Fruit fly (Drosophila melanogaster) whole organism, embryonic: ENCODE measurements around the gene Rsph3.

ENCODE experiments used
- Abd-B ChIP-seq: fragments of 200-800 bp; sonication (Bioruptor generic); optimal IDR thresholded peaks from 2 replicates; lab custom pipeline; 2018; ENCODE audit warnings: missing biosample characterization, mild to moderate bottlenecking, missing genetic modification characterization, moderate library complexity
- Aef1 ChIP-seq: fragments of 200-800 bp; sonication (Bioruptor generic); IDR thresholded peaks from 3 replicates; pipeline ENCODE4 v1.3.6; 2022; ENCODE audit warnings: missing biosample characterization, missing genetic modification characterization
- Atf3 ChIP-seq: fragments of 200-800 bp; sonication (Bioruptor generic); optimal IDR thresholded peaks from 3 replicates; lab custom pipeline; 2016; ENCODE audit warnings: missing biosample characterization, missing genetic modification characterization
- CG11696 ChIP-seq: fragments of 200-800 bp; sonication (Bioruptor generic); IDR thresholded peaks from 2 replicates; pipeline ENCODE4 v1.3.6; 2022; ENCODE audit warnings: missing biosample characterization, missing genetic modification characterization
- CG12942 ChIP-seq: fragments of 200-800 bp; sonication (Bioruptor generic); optimal IDR thresholded peaks from 3 replicates; lab custom pipeline; 2016; ENCODE audit warnings: missing biosample characterization, missing genetic modification characterization
- CG17912 ChIP-seq: fragments of 200-800 bp; sonication (Bioruptor generic); optimal IDR thresholded peaks from 2 replicates; lab custom pipeline; 2018; ENCODE audit warnings: missing biosample characterization, mild to moderate bottlenecking, missing genetic modification characterization
- CG18764 ChIP-seq: fragments of 200-800 bp; sonication (Bioruptor generic); optimal IDR thresholded peaks from 3 replicates; lab custom pipeline; 2016; ENCODE audit warnings: missing biosample characterization, missing genetic modification characterization
- CG30431 ChIP-seq: fragments of 200-800 bp; sonication (Bioruptor generic); optimal IDR thresholded peaks from 2 replicates; lab custom pipeline; 2017; ENCODE audit warnings: missing biosample characterization, missing genetic modification characterization
- CG31388 ChIP-seq: fragments of 200-800 bp; sonication (Bioruptor generic); optimal IDR thresholded peaks from 2 replicates; lab custom pipeline; 2016; ENCODE audit warnings: missing biosample characterization, missing genetic modification characterization
- CG3726 ChIP-seq: fragments of 200-800 bp; sonication (Bioruptor generic); IDR thresholded peaks from 3 replicates; pipeline ENCODE4, ENCODE4 v1.3.6; 2022; ENCODE audit warnings: missing biosample characterization, missing genetic modification characterization
- CG4360 ChIP-seq: fragments of 200-800 bp; sonication (Bioruptor generic); IDR thresholded peaks from 2 replicates; pipeline ENCODE4 v1.3.6; 2022; ENCODE audit warnings: missing biosample characterization, missing genetic modification characterization
- CG43689 ChIP-seq: fragments of 200-800 bp; sonication (Bioruptor generic); IDR thresholded peaks from 2 replicates; pipeline ENCODE4 v1.3.6; 2022; ENCODE audit warnings: missing biosample characterization, missing genetic modification characterization
- CG6654 ChIP-seq: fragments of 200-800 bp; sonication (Bioruptor generic); optimal IDR thresholded peaks from 2 replicates; lab custom pipeline; 2017; ENCODE audit warnings: missing biosample characterization, mild to moderate bottlenecking, missing genetic modification characterization
- CG7372 ChIP-seq: fragments of 200-800 bp; sonication (Bioruptor generic); IDR thresholded peaks from 2 replicates; pipeline ENCODE4 v1.3.6; 2022; ENCODE audit warnings: missing biosample characterization, missing genetic modification characterization
- CG8924 ChIP-seq: fragments of 200-800 bp; optimal IDR thresholded peaks from 3 replicates; lab custom pipeline; 2019; ENCODE audit warnings: missing biosample characterization, mild to moderate bottlenecking, missing genetic modification characterization, moderate library complexity
- CG9797 ChIP-seq: fragments of 200-800 bp; sonication (Bioruptor generic); optimal IDR thresholded peaks from 3 replicates; lab custom pipeline; 2018; ENCODE audit warnings: missing biosample characterization, mild to moderate bottlenecking, missing genetic modification characterization
- D19A ChIP-seq: fragments of 200-800 bp; optimal IDR thresholded peaks from 3 replicates; lab custom pipeline; 2019; ENCODE audit warnings: missing biosample characterization, mild to moderate bottlenecking, missing genetic modification characterization, moderate library complexity
- Dp ChIP-seq: fragments of 200-800 bp; sonication (Bioruptor generic); optimal IDR thresholded peaks from 2 replicates; lab custom pipeline; 2018; ENCODE audit warnings: missing biosample characterization, mild to moderate bottlenecking, missing genetic modification characterization, moderate library complexity
- Ets65A ChIP-seq: fragments of 200-800 bp; sonication (Bioruptor generic); peaks from one replicate; lab custom pipeline; 2016; ENCODE audit warnings: missing biosample characterization, missing genetic modification characterization
- Fer1 ChIP-seq: fragments of 200-800 bp; sonication (Bioruptor generic); optimal IDR thresholded peaks from 2 replicates; lab custom pipeline; 2017; ENCODE audit warnings: missing biosample characterization, mild to moderate bottlenecking, missing genetic modification characterization
- GATAe ChIP-seq: fragments of 200-800 bp; sonication (Bioruptor generic); conservative IDR thresholded peaks from 2 replicates; pipeline ENCODE4 v1.3.6; 2022; ENCODE audit warnings: missing biosample characterization, missing genetic modification characterization
- HHEX ChIP-seq: fragments of 200-800 bp; sonication (Bioruptor generic); optimal IDR thresholded peaks from 3 replicates; lab custom pipeline; 2017; ENCODE audit warnings: missing biosample characterization, mild to moderate bottlenecking, missing genetic modification characterization, missing genetic modification reagents
- Hand ChIP-seq: fragments of 200-800 bp; sonication (Bioruptor generic); optimal IDR thresholded peaks from 2 replicates; lab custom pipeline; 2017; ENCODE audit warnings: mild to moderate bottlenecking, missing biosample characterization, missing genetic modification reagents, missing genetic modification characterization
- MBD-R2 ChIP-seq: fragments of 200-800 bp; sonication (Bioruptor generic); IDR thresholded peaks from 2 replicates; pipeline ENCODE4 v1.3.6; 2022; ENCODE audit warnings: missing biosample characterization, missing genetic modification characterization
- Meics ChIP-seq: fragments of 200-800 bp; sonication (Bioruptor generic); optimal IDR thresholded peaks from 2 replicates; lab custom pipeline; 2017; ENCODE audit warnings: missing biosample characterization, mild to moderate bottlenecking, missing genetic modification characterization
- Mes4 ChIP-seq: fragments of 200-800 bp; sonication (Bioruptor generic); optimal IDR thresholded peaks from 2 replicates; lab custom pipeline; 2016; ENCODE audit warnings: missing biosample characterization, missing genetic modification characterization
- Mrtf ChIP-seq: fragments of 200-800 bp; sonication (Bioruptor generic); IDR thresholded peaks from 3 replicates; pipeline ENCODE4 v1.3.6; 2022; ENCODE audit warnings: missing biosample characterization, missing genetic modification characterization
- Tbp ChIP-seq: fragments of >200 bp; optimal IDR thresholded peaks from 2 replicates; lab custom pipeline; 2018; ENCODE audit warnings: missing biosample characterization, missing genetic modification characterization
- Usf ChIP-seq: fragments of 200-800 bp; sonication (Bioruptor generic); optimal IDR thresholded peaks from 2 replicates; lab custom pipeline; 2017; ENCODE audit warnings: missing genotype, missing biosample characterization, missing genetic modification characterization
- YL-1 ChIP-seq: fragments of 200-800 bp; sonication (Bioruptor generic); optimal IDR thresholded peaks from 3 replicates; lab custom pipeline; 2017; ENCODE audit warnings: missing biosample characterization, mild to moderate bottlenecking, missing genetic modification characterization
- ato ChIP-seq: fragments of 200-800 bp; sonication (Bioruptor generic); IDR thresholded peaks from 2 replicates; pipeline ENCODE4 v1.3.6; 2022; ENCODE audit warnings: missing biosample characterization, missing genetic modification characterization; ENCODE audit not compliant: partially characterized antibody
- cato ChIP-seq: fragments of 200-800 bp; sonication (Bioruptor generic); optimal IDR thresholded peaks from 2 replicates; lab custom pipeline; 2016; ENCODE audit warnings: missing biosample characterization, missing genetic modification characterization, borderline replicate concordance
- da ChIP-seq: fragments of 200-800 bp; sonication (Bioruptor generic); optimal IDR thresholded peaks from 2 replicates; lab custom pipeline; 2016; ENCODE audit warnings: missing biosample characterization, missing genetic modification characterization
- fd102C ChIP-seq: fragments of 200-800 bp; sonication (Bioruptor generic); optimal IDR thresholded peaks from 2 replicates; lab custom pipeline; 2018; ENCODE audit warnings: missing biosample characterization, mild to moderate bottlenecking, missing genetic modification characterization, moderate library complexity
- fd3F ChIP-seq: fragments of 200-800 bp; sonication (Bioruptor generic); optimal IDR thresholded peaks from 2 replicates; lab custom pipeline; 2018; ENCODE audit warnings: missing biosample characterization, mild to moderate bottlenecking, missing genetic modification characterization, moderate library complexity
- fd64A ChIP-seq: fragments of 200-800 bp; sonication (Bioruptor generic); optimal IDR thresholded peaks from 3 replicates; lab custom pipeline; 2018; ENCODE audit warnings: missing biosample characterization, mild to moderate bottlenecking, missing genetic modification characterization
- gcm ChIP-seq: fragments of 200-800 bp; sonication (Bioruptor generic); optimal IDR thresholded peaks from 2 replicates; lab custom pipeline; 2019; ENCODE audit warnings: missing biosample characterization, mild to moderate bottlenecking, missing genetic modification characterization, moderate library complexity
- her ChIP-seq: fragments of 200-800 bp; sonication (Bioruptor generic); optimal IDR thresholded peaks from 2 replicates; lab custom pipeline; 2016; ENCODE audit warnings: missing biosample characterization, missing genetic modification characterization
- lmd ChIP-seq: fragments of 200-800 bp; sonication (Bioruptor generic); IDR thresholded peaks from 2 replicates; pipeline ENCODE4 v1.3.6; 2022; ENCODE audit warnings: missing biosample characterization, missing genetic modification characterization
- maf-S ChIP-seq: fragments of 200-800 bp; sonication (Bioruptor generic); optimal IDR thresholded peaks from 2 replicates; lab custom pipeline; 2016; ENCODE audit warnings: missing biosample characterization, missing genetic modification characterization
- onecut ChIP-seq: fragments of 200-800 bp; sonication (Bioruptor generic); IDR thresholded peaks from 2 replicates; pipeline ENCODE4 v1.3.6; 2022; ENCODE audit warnings: missing biosample characterization, missing genetic modification characterization
- org-1 ChIP-seq: fragments of 200-800 bp; sonication (Bioruptor generic); optimal IDR thresholded peaks from 2 replicates; lab custom pipeline; 2017; ENCODE audit warnings: missing biosample characterization, missing genetic modification characterization
- peb ChIP-seq: fragments of 200-800 bp; sonication (Bioruptor generic); IDR thresholded peaks from 2 replicates; pipeline ENCODE4 v1.3.6; 2022; ENCODE audit warnings: missing biosample characterization, missing genetic modification characterization
- pita ChIP-seq: fragments of 200-800 bp; sonication (Bioruptor generic); optimal IDR thresholded peaks from 2 replicates; lab custom pipeline; 2017; ENCODE audit warnings: missing biosample characterization, mild to moderate bottlenecking, missing genetic modification characterization
- sd ChIP-seq: fragments of 200-800 bp; sonication (Bioruptor generic); optimal IDR thresholded peaks from 3 replicates; lab custom pipeline; 2018; ENCODE audit warnings: missing biosample characterization, mild to moderate bottlenecking, missing genetic modification characterization, moderate library complexity
- sim ChIP-seq: fragments of 200-800 bp; sonication (Bioruptor generic); IDR thresholded peaks from 2 replicates; pipeline ENCODE4 v1.3.6; 2022; ENCODE audit warnings: missing biosample characterization, missing genetic modification characterization
- stc ChIP-seq: fragments of 200-800 bp; sonication (Bioruptor generic); IDR thresholded peaks from 2 replicates; pipeline ENCODE4 v1.3.6; 2022; ENCODE audit warnings: missing biosample characterization, missing genetic modification characterization
- tap ChIP-seq: fragments of 200-800 bp; optimal IDR thresholded peaks from 3 replicates; lab custom pipeline; 2019; ENCODE audit warnings: missing biosample characterization, mild to moderate bottlenecking, missing genetic modification characterization, moderate library complexity
- tgo ChIP-seq: fragments of 200-800 bp; sonication (Bioruptor generic); IDR thresholded peaks from 3 replicates; pipeline ENCODE4 v1.3.6; 2022; ENCODE audit warnings: missing biosample characterization, missing genetic modification characterization
- vnd ChIP-seq: fragments of 200-800 bp; sonication (Bioruptor generic); IDR thresholded peaks from 3 replicates; pipeline ENCODE4 v1.3.6; 2022; ENCODE audit warnings: missing biosample characterization, missing genetic modification characterization; ENCODE audit not compliant: partially characterized antibody
- zen ChIP-seq: fragments of 200-800 bp; sonication (Bioruptor generic); optimal IDR thresholded peaks from 3 replicates; lab custom pipeline; 2018; ENCODE audit warnings: missing biosample characterization, mild to moderate bottlenecking, missing genetic modification characterization, moderate library complexity

The Rsph3 gene

dm6 chr3L:6747127-6747526 lies 15.9 kb downstream of the Rsph3 start (continued):
- TF ChIP-seq CG6654 (GFP tag; lab: Kevin White, UChicago) = no peak
- TF ChIP-seq peb (GFP tag; lab: Robert Waterston, UW) = peak; percentile 7; the same call in 1 of the 2 replicates
- no peak for TF ChIP-seq Hand (GFP tag; lab: Kevin White, UChicago)
- peak; percentile 10 for TF ChIP-seq CG12942 (GFP tag; lab: Kevin White, UChicago)
- no peak for TF ChIP-seq ato (GFP tag; lab: Robert Waterston, UW)
- no peak for TF ChIP-seq gcm (GFP tag; lab: Kevin White, UChicago)
- no peak for TF ChIP-seq Mes4 (GFP tag; lab: Kevin White, UChicago)
- TF ChIP-seq MBD-R2 (GFP tag; lab: Robert Waterston, UW) = peak; percentile 79
- no peak for TF ChIP-seq Atf3 (GFP tag; lab: Kevin White, UChicago)
- peak; percentile 35 for TF ChIP-seq zen (tag; lab: Kevin White, UChicago)
- TF ChIP-seq Mrtf = no peak; the same call in 2 of the 3 replicates
- no peak for TF ChIP-seq GATAe (GFP tag; lab: Robert Waterston, UW)
- no peak for TF ChIP-seq fd64A (GFP tag; lab: Kevin White, UChicago)
- TF ChIP-seq CG31388 (GFP tag; lab: Kevin White, UChicago) = no peak
- no peak for TF ChIP-seq da (GFP tag; lab: Kevin White, UChicago)
- no peak for TF ChIP-seq org-1 (GFP tag; lab: Kevin White, UChicago)
- no peak for TF ChIP-seq CG11696 (GFP tag; lab: Robert Waterston, UW)
- TF ChIP-seq CG8924 (tag; lab: Kevin White, UChicago) = peak; percentile 26
- TF ChIP-seq CG7372 (GFP tag; lab: Robert Waterston, UW) = peak; percentile 53; the same call in 1 of the 2 replicates
- TF ChIP-seq CG18764 (GFP tag; lab: Kevin White, UChicago) = no peak
- no peak for TF ChIP-seq vnd
- TF ChIP-seq CG3726 (GFP tag; lab: Robert Waterston, UW) = no peak
- no peak for TF ChIP-seq cato (GFP tag; lab: Kevin White, UChicago)
- TF ChIP-seq Aef1 = peak; percentile 30; the same call in 1 of the 3 replicates
- peak; percentile 16 for TF ChIP-seq fd3F
- TF ChIP-seq tgo (GFP tag; lab: Robert Waterston, UW) = peak; percentile 20; the same call in 1 of the 3 replicates
- TF ChIP-seq lmd = peak; percentile 49
- TF ChIP-seq CG17912 (GFP tag; lab: Kevin White, UChicago) = peak; percentile 76
- TF ChIP-seq Meics (GFP tag; lab: Kevin White, UChicago) = peak; percentile 47
- no peak for TF ChIP-seq Tbp
- TF ChIP-seq Fer1 = peak; percentile 30
- no peak for TF ChIP-seq stc (GFP tag; lab: Robert Waterston, UW)
- no peak for TF ChIP-seq tap (tag; lab: Kevin White, UChicago)
- peak; percentile 32 for TF ChIP-seq D19A (tag; lab: Kevin White, UChicago)
- no peak for TF ChIP-seq maf-S (GFP tag; lab: Kevin White, UChicago)
- peak; percentile 46 for TF ChIP-seq onecut (GFP tag; lab: Robert Waterston, UW)
- TF ChIP-seq CG9797 (GFP tag; lab: Kevin White, UChicago) = no peak
- peak; percentile 7 for TF ChIP-seq Dp (GFP tag; lab: Kevin White, UChicago)
- 0 out of 2 replicates have a peak, but pooled peaks have one; percentile 6 for TF ChIP-seq CG43689 (GFP tag; lab: Robert Waterston, UW)
- peak; percentile 93 for TF ChIP-seq sd
- TF ChIP-seq Usf = no peak
- TF ChIP-seq HHEX = peak; percentile 28
- TF ChIP-seq CG4360 = peak; percentile 46
- TF ChIP-seq pita (GFP tag; lab: Kevin White, UChicago) = no peak
- peak; percentile 39 for TF ChIP-seq Abd-B (GFP tag; lab: Kevin White, UChicago)
- TF ChIP-seq her (GFP tag; lab: Kevin White, UChicago) = peak; percentile 13
- TF ChIP-seq Ets65A (GFP tag; lab: Kevin White, UChicago) = peak; percentile 73
- TF ChIP-seq YL-1 (GFP tag; lab: Kevin White, UChicago) = peak; percentile 97
- no peak for TF ChIP-seq sim (GFP tag; lab: Robert Waterston, UW)
- no peak for TF ChIP-seq CG30431 (GFP tag; lab: Kevin White, UChicago)
- TF ChIP-seq fd102C (GFP tag; lab: Kevin White, UChicago) = no peak
